Worm (Caenorhabditis elegans) whole organism, L4 larva: ENCODE measurements around the gene srh-16.

ENCODE experiments used
- F26F4.8 ChIP-seq: fragments of 200-800 bp; sonication (Bioruptor generic); conservative IDR thresholded peaks from 2 replicates; pipeline ENCODE4 v1.3.6; 2022; ENCODE audit warnings: missing genetic modification characterization, missing compliant biosample characterization
- T20F7.1 ChIP-seq: fragments of 200-800 bp; sonication (Bioruptor generic); optimal IDR thresholded peaks from 2 replicates; lab custom pipeline; 2018; ENCODE audit warnings: mild to moderate bottlenecking, missing genetic modification characterization, missing compliant biosample characterization
- T26A8.4 ChIP-seq: fragments of 200-800 bp; sonication (Bioruptor generic); IDR thresholded peaks from 2 replicates; pipeline ENCODE4 v1.3.6; 2022; ENCODE audit warnings: missing genetic modification characterization, missing compliant biosample characterization
- Y5F2A.4 ChIP-seq: fragments of 200-800 bp; sonication (Bioruptor generic); optimal IDR thresholded peaks from 2 replicates; lab custom pipeline; 2018; ENCODE audit warnings: mild to moderate bottlenecking, missing genetic modification characterization, missing compliant biosample characterization
- Y75B8A.6 ChIP-seq: fragments of 200-800 bp; sonication (Bioruptor generic); IDR thresholded peaks from 2 replicates; pipeline ENCODE4 v1.3.6; 2022; ENCODE audit warnings: missing genetic modification reagents, missing genetic modification characterization, missing compliant biosample characterization
- ZK337.2 ChIP-seq: fragments of 200-800 bp; sonication (Bioruptor generic); IDR thresholded peaks from 2 replicates; pipeline ENCODE4 v1.3.6; 2022; ENCODE audit warnings: missing genetic modification reagents, missing genetic modification characterization, missing compliant biosample characterization
- ZK546.5 ChIP-seq, 2 experiments: sonication (generic microtip); optimal IDR thresholded peaks; 2 replicates each; lab custom pipeline; 2017; ENCODE audit warnings: missing biosample characterization in 2 of 2, missing genetic modification characterization in 2 of 2
- ceh-28 ChIP-seq: fragments of 150-350 bp; optimal IDR thresholded peaks from 2 replicates; lab custom pipeline; 2014; ENCODE audit warnings: missing biosample characterization, missing genetic modification reagents, missing genetic modification characterization
- ceh-62 ChIP-seq: sonication (generic microtip); optimal IDR thresholded peaks from 2 replicates; lab custom pipeline; 2017; ENCODE audit warnings: missing biosample characterization, missing genetic modification characterization
- ces-1 ChIP-seq: fragments of 150-350 bp; sonication (generic microtip); optimal IDR thresholded peaks from 4 replicates; lab custom pipeline; 2014; ENCODE audit warnings: missing biosample characterization, missing genetic modification reagents, missing genetic modification characterization
- cey-2 ChIP-seq: sonication (generic microtip); optimal IDR thresholded peaks from 3 replicates; lab custom pipeline; 2017; ENCODE audit warnings: missing genetic modification characterization, mild to moderate bottlenecking, missing compliant biosample characterization, antibody characterized with exemption, borderline replicate concordance; ENCODE audit not compliant: insufficient read depth
- ctbp-1 ChIP-seq: fragments of 200-800 bp; sonication (Bioruptor generic); IDR thresholded peaks from 2 replicates; pipeline ENCODE4 v1.3.6; 2022; ENCODE audit warnings: missing genetic modification reagents, missing genetic modification characterization, missing compliant biosample characterization
- daf-19 ChIP-seq: fragments of 200-800 bp; sonication (Bioruptor generic); conservative IDR thresholded peaks from 2 replicates; pipeline ENCODE4 v1.3.6; 2022; ENCODE audit warnings: missing genetic modification characterization, missing compliant biosample characterization
- dmd-6 ChIP-seq: fragments of 200-800 bp; sonication (Bioruptor generic); IDR thresholded peaks from 2 replicates; pipeline ENCODE4 v1.3.6; 2022; ENCODE audit warnings: missing genetic modification reagents, missing genetic modification characterization, missing compliant biosample characterization
- dmd-9 ChIP-seq: fragments of 200-800 bp; sonication (Bioruptor generic); IDR thresholded peaks from 2 replicates; pipeline ENCODE4 v1.3.6; 2022; ENCODE audit warnings: missing genetic modification reagents, missing genetic modification characterization, missing compliant biosample characterization
- dpl-1 ChIP-seq: fragments of 150-350 bp; optimal IDR thresholded peaks from 2 replicates; lab custom pipeline; 2014; ENCODE audit warnings: missing biosample characterization, missing genetic modification reagents, missing genetic modification characterization
- duxl-1 ChIP-seq: sonication (generic microtip); optimal IDR thresholded peaks from 2 replicates; lab custom pipeline; 2016; ENCODE audit warnings: mild to moderate bottlenecking, missing genetic modification characterization, moderate library complexity, missing compliant biosample characterization; ENCODE audit not compliant: poor library complexity
- egl-43 ChIP-seq: fragments of 200-800 bp; sonication (Bioruptor generic); IDR thresholded peaks from 2 replicates; pipeline ENCODE4 v1.3.6; 2022; ENCODE audit warnings: missing genetic modification reagents, missing genetic modification characterization, missing compliant biosample characterization
- fkh-10 ChIP-seq: fragments of 150-350 bp; optimal IDR thresholded peaks from 2 replicates; lab custom pipeline; 2014; ENCODE audit warnings: missing biosample characterization, missing genetic modification reagents, missing genetic modification characterization
- gei-8 ChIP-seq: fragments of 200-800 bp; sonication (Bioruptor generic); optimal IDR thresholded peaks from 2 replicates; lab custom pipeline; 2018; ENCODE audit warnings: mild to moderate bottlenecking, missing genetic modification characterization, missing compliant biosample characterization
- hlh-11 ChIP-seq: fragments of 200-800 bp; sonication (Bioruptor generic); optimal IDR thresholded peaks from 2 replicates; lab custom pipeline; 2018; ENCODE audit warnings: mild to moderate bottlenecking, missing genetic modification characterization, missing compliant biosample characterization
- hlh-30 ChIP-seq: sonication (generic microtip); optimal IDR thresholded peaks from 2 replicates; lab custom pipeline; 2017; ENCODE audit warnings: antibody characterized with exemption, mild to moderate bottlenecking, missing genetic modification characterization, missing compliant biosample characterization; ENCODE audit not compliant: insufficient read depth
- hmg-1.1 ChIP-seq: fragments of 200-800 bp; sonication (Bioruptor generic); IDR thresholded peaks from 2 replicates; pipeline ENCODE4 v1.3.6; 2022; ENCODE audit warnings: missing genetic modification reagents, missing genetic modification characterization, missing compliant biosample characterization
- lim-7 ChIP-seq: fragments of 200-800 bp; sonication (Bioruptor generic); IDR thresholded peaks from 2 replicates; pipeline ENCODE4 v1.3.6; 2022; ENCODE audit warnings: missing genetic modification characterization, missing compliant biosample characterization
- lin-13 ChIP-seq: fragments of 150-350 bp; optimal IDR thresholded peaks from 2 replicates; lab custom pipeline; 2014; ENCODE audit warnings: missing biosample characterization, missing genetic modification reagents, missing genetic modification characterization
- lin-38 ChIP-seq: fragments of 200-800 bp; sonication (Bioruptor generic); IDR thresholded peaks from 2 replicates; pipeline ENCODE4 v1.3.6; 2022; ENCODE audit warnings: missing genetic modification reagents, missing genetic modification characterization, missing compliant biosample characterization
- lsy-2 ChIP-seq, 2 experiments: fragments of 150-350 bp in 1 of 2; sonication (generic microtip) in 1 of 2; optimal IDR thresholded peaks; 2 replicates each; lab custom pipeline; 2014 to 2017; ENCODE audit warnings: missing biosample characterization in 2 of 2, missing genetic modification characterization in 2 of 2
- madf-5 ChIP-seq, 2 experiments: fragments of 200-800 bp; sonication (Bioruptor generic); IDR thresholded peaks; 2 replicates each; pipeline ENCODE4 v1.3.6; 2022; ENCODE audit warnings: missing compliant biosample characterization in 2 of 2, missing genetic modification characterization in 2 of 2
- mdt-29 ChIP-seq: fragments of 200-800 bp; sonication (Bioruptor generic); IDR thresholded peaks from 2 replicates; pipeline ENCODE4 v1.3.6; 2022; ENCODE audit warnings: missing genetic modification reagents, missing genetic modification characterization, missing compliant biosample characterization
- mes-2 ChIP-seq: sonication (generic microtip); optimal IDR thresholded peaks from 2 replicates; lab custom pipeline; 2016; ENCODE audit warnings: missing genotype, mild to moderate bottlenecking, missing genetic modification characterization, missing compliant biosample characterization; ENCODE audit not compliant: poor library complexity, severe bottlenecking
- mxl-3 ChIP-seq: fragments of 200-800 bp; sonication (Bioruptor generic); optimal IDR thresholded peaks from 2 replicates; lab custom pipeline; 2018; ENCODE audit warnings: mild to moderate bottlenecking, missing genetic modification characterization, missing compliant biosample characterization
- nhr-111 ChIP-seq: fragments of 200-800 bp; sonication (Bioruptor generic); optimal IDR thresholded peaks from 2 replicates; lab custom pipeline; 2018; ENCODE audit warnings: mild to moderate bottlenecking, missing genetic modification characterization, missing compliant biosample characterization
- nhr-41 ChIP-seq: fragments of 200-800 bp; sonication (Bioruptor generic); IDR thresholded peaks from 2 replicates; pipeline ENCODE4 v1.3.6; 2022; ENCODE audit warnings: missing genetic modification reagents, missing genetic modification characterization, missing compliant biosample characterization
- nhr-48 ChIP-seq: sonication (generic microtip); optimal IDR thresholded peaks from 2 replicates; lab custom pipeline; 2016; ENCODE audit warnings: mild to moderate bottlenecking, missing genetic modification characterization, missing compliant biosample characterization
- nhr-76 ChIP-seq: fragments of 150-350 bp; optimal IDR thresholded peaks from 2 replicates; lab custom pipeline; 2014; ENCODE audit warnings: missing biosample characterization, missing genetic modification characterization
- nhr-77 ChIP-seq: fragments of 150-350 bp; optimal IDR thresholded peaks from 2 replicates; lab custom pipeline; 2014; ENCODE audit warnings: missing biosample characterization, missing genetic modification characterization
- php-3 ChIP-seq: fragments of 200-800 bp; sonication (Bioruptor generic); IDR thresholded peaks from 2 replicates; pipeline ENCODE4 v1.3.6; 2022; ENCODE audit warnings: missing genetic modification reagents, missing genetic modification characterization, missing compliant biosample characterization
- pqm-1 ChIP-seq: sonication (generic microtip); optimal IDR thresholded peaks from 2 replicates; lab custom pipeline; 2017; ENCODE audit warnings: missing biosample characterization, missing genetic modification characterization
- spr-3 ChIP-seq: fragments of 200-800 bp; sonication (Bioruptor generic); optimal IDR thresholded peaks from 2 replicates; lab custom pipeline; 2018; ENCODE audit warnings: mild to moderate bottlenecking, missing genetic modification characterization, missing compliant biosample characterization
- tra-1 ChIP-seq: fragments of 200-800 bp; sonication (Bioruptor generic); IDR thresholded peaks from 2 replicates; pipeline ENCODE4 v1.3.6; 2022; ENCODE audit warnings: missing genetic modification reagents, missing genetic modification characterization, missing compliant biosample characterization
- unc-130 ChIP-seq: sonication (generic microtip); optimal IDR thresholded peaks from 2 replicates; lab custom pipeline; 2016; ENCODE audit warnings: missing genetic modification reagents, missing genetic modification characterization, missing compliant biosample characterization
- unc-39 ChIP-seq: sonication (generic microtip); optimal IDR thresholded peaks from 2 replicates; lab custom pipeline; 2017; ENCODE audit warnings: missing biosample characterization, missing genetic modification characterization
- zfp-2 ChIP-seq: sonication (generic microtip); optimal IDR thresholded peaks from 2 replicates; lab custom pipeline; 2016; ENCODE audit warnings: mild to moderate bottlenecking, missing genetic modification characterization, missing compliant biosample characterization
- zip-11 ChIP-seq: fragments of 200-800 bp; sonication (Bioruptor generic); IDR thresholded peaks from 2 replicates; pipeline ENCODE4 v1.3.6; 2022; ENCODE audit warnings: missing genetic modification characterization, missing compliant biosample characterization
- zip-2 ChIP-seq: fragments of 150-350 bp; optimal IDR thresholded peaks from 2 replicates; lab custom pipeline; 2014; ENCODE audit warnings: missing biosample characterization, missing genetic modification characterization
- ztf-7 ChIP-seq: fragments of 150-350 bp; optimal IDR thresholded peaks from 2 replicates; lab custom pipeline; 2014; ENCODE audit warnings: missing biosample characterization, missing genetic modification characterization

The srh-16 gene

DNA sequence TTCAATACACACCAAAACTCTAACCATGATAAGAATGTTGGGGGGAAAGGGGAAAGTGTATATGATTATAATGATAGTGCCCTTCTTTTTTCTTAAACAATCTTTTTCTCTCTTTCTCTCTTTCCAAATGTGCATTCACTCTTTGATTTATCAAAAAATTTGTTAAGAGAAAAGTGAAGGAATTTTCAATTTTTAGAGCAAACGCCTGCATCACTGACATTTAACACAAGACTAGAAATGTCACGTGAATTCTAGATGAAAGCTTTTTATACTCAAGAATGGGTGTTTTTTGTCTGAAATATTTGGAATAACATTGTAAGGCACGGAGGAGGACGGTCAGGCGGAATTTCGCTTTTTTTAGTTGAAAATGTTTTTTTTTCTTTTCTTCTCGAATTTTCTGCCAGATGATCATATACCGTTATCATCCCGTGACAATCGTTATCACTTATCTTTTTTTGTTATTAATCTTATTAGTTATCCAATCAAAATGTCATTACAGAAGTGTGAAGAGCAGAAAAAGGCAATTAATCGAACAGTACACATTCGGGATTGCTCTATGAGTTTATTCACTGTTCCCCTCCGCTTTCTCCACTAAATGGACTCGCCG is 10.4 kb downstream of the srh-16 start, which contains the start of the genes frm-7 and F55C5.17 (continued):
- TF ChIP-seq mxl-3 (GFP tag; lab: Kevin White, UChicago) (no peak), spr-3 (GFP tag; lab: Kevin White, UChicago) (no peak), zip-11 (GFP tag; lab: Robert Waterston, UW) (no peak), daf-19 (GFP tag; lab: Robert Waterston, UW) (no peak), lim-7 (GFP tag; lab: Robert Waterston, UW) (peak; percentile 15; the same call in 1 of the 2 replicates), tra-1 (GFP tag; lab: Robert Waterston, UW) (no peak), hlh-30 (tag; lab: Kevin White, UChicago) (peak; percentile 84), fkh-10 (no peak), unc-39 (tag; lab: Kevin White, UChicago) (no peak), F26F4.8 (no peak), nhr-41 (GFP tag; lab: Robert Waterston, UW) (0 out of 2 replicates have a peak, but pooled peaks have one; percentile 9), ZK546.5 (tag; optimal IDR thresholded peaks at IDR 0.05; lab: Kevin White, UChicago) (no peak), dpl-1 (no peak), gei-8 (GFP tag; lab: Kevin White, UChicago) (no peak), cey-2 (tag; lab: Kevin White, UChicago) (no peak), ctbp-1 (GFP tag; lab: Robert Waterston, UW) (no peak), T20F7.1 (peak; percentile 60), nhr-77 (tag; lab: Kevin White, UChicago) (no peak), ztf-7 (tag; lab: Kevin White, UChicago) (no peak), nhr-76 (tag; lab: Kevin White, UChicago) (no peak), hmg-1.1 (no peak), ces-1 (GFP tag; lab: Kevin White, UChicago) (no peak), T26A8.4 (GFP tag; lab: Robert Waterston, UW) (no peak), php-3 (GFP tag; lab: Robert Waterston, UW) (peak; percentile 64; the same call in 1 of the 2 replicates), dmd-6 (GFP tag; lab: Robert Waterston, UW) (peak; percentile 54), nhr-48 (peak; percentile 26), madf-5 (GFP tag; IDR thresholded peaks at IDR 0.05; lab: Robert Waterston, UW) (no peak)

DNA sequence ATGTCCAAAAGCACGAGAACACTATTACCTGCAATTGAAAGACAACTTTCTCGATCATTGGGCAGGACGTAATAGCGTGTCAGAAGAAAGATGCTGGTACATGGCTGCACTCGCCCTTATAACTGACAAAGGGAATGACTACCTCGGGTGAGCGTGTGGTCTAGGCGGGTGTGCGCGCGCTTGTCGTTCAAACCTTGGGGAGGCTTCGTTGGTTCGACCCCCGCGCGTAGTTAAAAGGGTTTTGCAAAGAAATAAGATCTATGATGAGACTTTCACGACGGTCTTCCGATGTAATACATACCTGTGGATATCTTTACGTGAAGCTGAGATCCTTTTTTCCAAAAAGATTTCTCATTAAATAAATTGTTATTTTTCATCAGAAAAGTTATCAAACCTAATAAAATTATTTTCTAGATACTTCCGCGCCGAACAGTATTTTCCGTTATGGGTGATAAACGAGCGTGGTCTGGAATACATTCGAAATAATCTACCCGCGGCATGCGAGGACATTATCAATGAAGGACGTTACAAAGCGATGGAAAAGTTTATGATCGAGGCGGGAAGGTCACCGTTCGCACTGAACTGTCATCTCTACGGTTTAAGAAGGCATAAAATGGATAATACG is 11.9 kb downstream of the srh-16 start:
- TF ChIP-seq dmd-9: peak; percentile 96
- TF ChIP-seq mdt-29 (GFP tag; lab: Robert Waterston, UW): peak; percentile 95
- TF ChIP-seq ZK337.2 (GFP tag; lab: Robert Waterston, UW): peak; percentile 98
- TF ChIP-seq ztf-7 (tag; lab: Kevin White, UChicago): peak; percentile 70
- peak; percentile 99 for TF ChIP-seq tra-1 (GFP tag; lab: Robert Waterston, UW)
- no peak for TF ChIP-seq ceh-62 (tag; lab: Kevin White, UChicago)
- no peak for TF ChIP-seq pqm-1 (tag; lab: Kevin White, UChicago)
- TF ChIP-seq zip-2: peak; percentile 60
- TF ChIP-seq lin-38 (GFP tag; lab: Robert Waterston, UW): peak; percentile 93
- TF ChIP-seq nhr-41 (GFP tag; lab: Robert Waterston, UW): peak; percentile 100
- TF ChIP-seq zfp-2 (tag; lab: Kevin White, UChicago): peak; percentile 80
- TF ChIP-seq fkh-10: peak; percentile 60
- peak; percentile 99 for TF ChIP-seq php-3 (GFP tag; lab: Robert Waterston, UW)
- TF ChIP-seq ctbp-1 (GFP tag; lab: Robert Waterston, UW): peak; percentile 99
- peak; percentile 100 for TF ChIP-seq lim-7 (GFP tag; lab: Robert Waterston, UW)
- peak; percentile 100 for TF ChIP-seq egl-43 (GFP tag; lab: Robert Waterston, UW)
- peak; percentile 58 to 86 for TF ChIP-seq lsy-2 (tag; optimal IDR thresholded peaks at IDR 0.05; lab: Kevin White, UChicago)
- TF ChIP-seq Y75B8A.6 (GFP tag; lab: Robert Waterston, UW): peak; percentile 96
- TF ChIP-seq duxl-1 (tag; lab: Kevin White, UChicago): peak; percentile 97
- TF ChIP-seq zip-11 (GFP tag; lab: Robert Waterston, UW): peak; percentile 94
- TF ChIP-seq hlh-11: peak; percentile 82
- peak; percentile 98 for TF ChIP-seq Y5F2A.4 (GFP tag; lab: Kevin White, UChicago)
- peak; percentile 100 for TF ChIP-seq nhr-111
- TF ChIP-seq nhr-77 (tag; lab: Kevin White, UChicago): peak; percentile 75
- peak; percentile 100 for TF ChIP-seq madf-5 (GFP tag; IDR thresholded peaks at IDR 0.05; lab: Robert Waterston, UW)
- TF ChIP-seq T20F7.1: peak; percentile 86
- no peak for TF ChIP-seq ceh-28 (tag; lab: Kevin White, UChicago)
- TF ChIP-seq mes-2: peak; percentile 95
- peak; percentile 83 for TF ChIP-seq unc-130 (GFP tag; lab: Kevin White, UChicago)
- peak; percentile 67 for TF ChIP-seq lin-13
